Worm (Caenorhabditis elegans) whole organism, late embryonic: ENCODE results near the gene cest-8.

Experiments used
- C38D4.7 ChIP-seq: fragments of 200-800 bp; sonication (Bioruptor generic); optimal IDR thresholded peaks from 2 replicates; lab custom pipeline; 2018; ENCODE audit warnings: mild to moderate bottlenecking, missing genetic modification characterization, moderate library complexity, missing compliant biosample characterization
- F13H6.1 ChIP-seq: sonication (generic microtip); optimal IDR thresholded peaks from 2 replicates; lab custom pipeline; 2016; ENCODE audit warnings: missing genetic modification characterization, missing compliant biosample characterization
- K09A11.1 ChIP-seq: sonication (generic microtip); optimal IDR thresholded peaks from 2 replicates; lab custom pipeline; 2017; ENCODE audit warnings: antibody characterized with exemption, mild to moderate bottlenecking, missing genetic modification characterization, missing compliant biosample characterization; ENCODE audit not compliant: insufficient read depth
- ama-1 ChIP-seq: fragments of 150-350 bp; optimal IDR thresholded peaks from 2 replicates; lab custom pipeline; 2014
- ceh-14 ChIP-seq: sonication (generic microtip); optimal IDR thresholded peaks from 2 replicates; lab custom pipeline; 2016; ENCODE audit warnings: missing genotype, missing genetic modification characterization, missing compliant biosample characterization
- ceh-19 ChIP-seq: fragments of 200-800 bp; sonication (Bioruptor generic); optimal IDR thresholded peaks from 2 replicates; lab custom pipeline; 2018; ENCODE audit warnings: mild to moderate bottlenecking, missing genetic modification characterization, missing compliant biosample characterization
- ceh-22 ChIP-seq: sonication (generic microtip); optimal IDR thresholded peaks from 2 replicates; lab custom pipeline; 2017; ENCODE audit warnings: missing biosample characterization, missing genetic modification characterization
- ceh-24 ChIP-seq: sonication (generic microtip); optimal IDR thresholded peaks from 2 replicates; lab custom pipeline; 2016; ENCODE audit warnings: mild to moderate bottlenecking, missing genetic modification characterization, missing compliant biosample characterization
- ceh-30 ChIP-seq: fragments of 150-350 bp; optimal IDR thresholded peaks from 2 replicates; lab custom pipeline; 2014; ENCODE audit warnings: missing biosample characterization, missing genetic modification characterization
- ceh-31 ChIP-seq: sonication (generic microtip); optimal IDR thresholded peaks from 2 replicates; lab custom pipeline; 2016; ENCODE audit warnings: missing genetic modification characterization, missing compliant biosample characterization
- ceh-34 ChIP-seq: sonication (generic microtip); optimal IDR thresholded peaks from 2 replicates; lab custom pipeline; 2016; ENCODE audit warnings: mild to moderate bottlenecking, missing genetic modification characterization, missing compliant biosample characterization
- ceh-45 ChIP-seq: fragments of 200-800 bp; sonication (Bioruptor generic); IDR thresholded peaks from 2 replicates; pipeline ENCODE4 v1.3.6; 2022; ENCODE audit warnings: missing genetic modification reagents, missing genetic modification characterization, missing compliant biosample characterization
- ceh-48 ChIP-seq: sonication (generic microtip); optimal IDR thresholded peaks from 2 replicates; lab custom pipeline; 2016; ENCODE audit warnings: missing genetic modification characterization, inconsistent platforms, missing compliant biosample characterization
- che-1 ChIP-seq: sonication (generic microtip); optimal IDR thresholded peaks from 2 replicates; lab custom pipeline; 2016; ENCODE audit warnings: mild to moderate bottlenecking, missing genetic modification characterization, missing compliant biosample characterization
- dmd-4 ChIP-seq: sonication (generic microtip); optimal IDR thresholded peaks from 2 replicates; lab custom pipeline; 2016; ENCODE audit warnings: borderline replicate concordance, missing genetic modification characterization, missing compliant biosample characterization
- elt-2 ChIP-seq: sonication (generic microtip); optimal IDR thresholded peaks from 2 replicates; lab custom pipeline; 2016; ENCODE audit warnings: missing genetic modification reagents, missing genetic modification characterization, missing compliant biosample characterization
- ets-4 ChIP-seq: sonication (generic microtip); optimal IDR thresholded peaks from 2 replicates; lab custom pipeline; 2016; ENCODE audit warnings: missing genetic modification characterization, missing compliant biosample characterization
- fax-1 ChIP-seq: sonication (generic microtip); optimal IDR thresholded peaks from 2 replicates; lab custom pipeline; 2016; ENCODE audit warnings: missing genotype, missing genetic modification characterization, missing compliant biosample characterization
- fkh-10 ChIP-seq: fragments of 150-350 bp; optimal IDR thresholded peaks from 2 replicates; lab custom pipeline; 2014; ENCODE audit warnings: missing biosample characterization, missing genetic modification reagents, missing genetic modification characterization
- fkh-6 ChIP-seq: sonication (generic microtip); optimal IDR thresholded peaks from 2 replicates; lab custom pipeline; 2016; ENCODE audit warnings: missing genetic modification characterization, missing compliant biosample characterization
- gmeb-2 ChIP-seq: sonication (generic microtip); optimal IDR thresholded peaks from 2 replicates; lab custom pipeline; 2016; ENCODE audit warnings: missing genetic modification characterization, inconsistent platforms, missing compliant biosample characterization
- hlh-13 ChIP-seq: fragments of 200-800 bp; sonication (Bioruptor generic); optimal IDR thresholded peaks from 2 replicates; lab custom pipeline; 2018; ENCODE audit warnings: mild to moderate bottlenecking, missing genetic modification characterization, missing compliant biosample characterization
- npax-4 ChIP-seq: sonication (generic microtip); optimal IDR thresholded peaks from 2 replicates; lab custom pipeline; 2016; ENCODE audit warnings: missing genetic modification characterization, missing compliant biosample characterization
- pat-9 ChIP-seq: fragments of 200-800 bp; sonication (Bioruptor generic); optimal IDR thresholded peaks from 2 replicates; lab custom pipeline; 2018; ENCODE audit warnings: mild to moderate bottlenecking, missing genetic modification characterization, moderate library complexity, missing compliant biosample characterization
- pha-2 ChIP-seq: sonication (generic microtip); optimal IDR thresholded peaks from 2 replicates; lab custom pipeline; 2017; ENCODE audit warnings: mild to moderate bottlenecking, missing genetic modification characterization, missing compliant biosample characterization
- pha-4 ChIP-seq: fragments of 150-350 bp; optimal IDR thresholded peaks from 2 replicates; lab custom pipeline; 2018; ENCODE audit warnings: missing biosample characterization, missing genetic modification reagents, missing genetic modification characterization
- rnt-1 ChIP-seq: sonication (generic microtip); optimal IDR thresholded peaks from 2 replicates; lab custom pipeline; 2016; ENCODE audit warnings: missing genetic modification characterization, missing compliant biosample characterization
- sdc-2 ChIP-seq: sonication (generic microtip); optimal IDR thresholded peaks from 2 replicates; lab custom pipeline; 2016; ENCODE audit warnings: missing genotype, missing genetic modification characterization, missing compliant biosample characterization
- syd-9 ChIP-seq: sonication (generic microtip); optimal IDR thresholded peaks from 2 replicates; lab custom pipeline; 2016; ENCODE audit warnings: mild to moderate bottlenecking, missing genetic modification characterization, moderate library complexity, missing compliant biosample characterization
- tbx-2 ChIP-seq: sonication (generic microtip); optimal IDR thresholded peaks from 2 replicates; lab custom pipeline; 2016; ENCODE audit warnings: missing genetic modification characterization, missing compliant biosample characterization
- unc-55 ChIP-seq: sonication (generic microtip); optimal IDR thresholded peaks from 2 replicates; lab custom pipeline; 2017; ENCODE audit warnings: missing biosample characterization, missing genetic modification reagents, missing genetic modification characterization
- unc-86 ChIP-seq: sonication (generic microtip); optimal IDR thresholded peaks from 2 replicates; lab custom pipeline; 2016; ENCODE audit warnings: missing genetic modification characterization, missing compliant biosample characterization
- zip-5 ChIP-seq: sonication (generic microtip); optimal IDR thresholded peaks from 2 replicates; lab custom pipeline; 2016; ENCODE audit warnings: missing genetic modification characterization, missing compliant biosample characterization
- ztf-16 ChIP-seq: sonication (generic microtip); optimal IDR thresholded peaks from 2 replicates; lab custom pipeline; 2017; ENCODE audit warnings: missing genetic modification characterization, missing compliant biosample characterization

cest-8 gene

ce11 chrX:12207078-12207477 is 12.4 kb upstream of the cest-8 start:
- no peak for TF ChIP-seq ceh-22 (tag; lab: Kevin White, UChicago)
- no peak for TF ChIP-seq ets-4 (tag; lab: Kevin White, UChicago)
- TF ChIP-seq ceh-34 (tag; lab: Kevin White, UChicago), result no peak
- no peak for TF ChIP-seq fkh-10 (GFP tag; lab: Kevin White, UChicago)
- TF ChIP-seq hlh-13, result no peak

- no peak for TF ChIP-seq K09A11.1
- no peak for TF ChIP-seq ceh-45 (GFP tag; lab: Robert Waterston, UW)
- TF ChIP-seq ceh-14 (tag; lab: Kevin White, UChicago), result peak; percentile 42
- peak; percentile 43 for TF ChIP-seq elt-2 (tag; lab: Kevin White, UChicago)
Measured at ce11 chrX:12210145-12211032, 9.1 kb upstream of the cest-8 start.

ce11 chrX:12212801-12213200 is 6.7 kb upstream of the cest-8 start, which contains the start of gene cab-1:
TSS of gene cab-1 (minus strand) at chrX:12212901.
- TF ChIP-seq fkh-10 (GFP tag; lab: Kevin White, UChicago) (no peak), F13H6.1 (no peak)

ce11 chrX:12216943-12217342 is 2.5 kb upstream of the cest-8 start, which contains the start of gene C23H4.8:
TSS of gene C23H4.8 (plus strand) at chrX:12217243.
- TF ChIP-seq syd-9, result no peak
- no peak for TF ChIP-seq dmd-4 (tag; lab: Kevin White, UChicago)
- TF ChIP-seq unc-55 (GFP tag; lab: Kevin White, UChicago), result no peak
- TF ChIP-seq ceh-30 (tag; lab: Kevin White, UChicago), result no peak
- TF ChIP-seq fax-1 (tag; lab: Kevin White, UChicago), result no peak
- TF ChIP-seq pha-2 (tag; lab: Kevin White, UChicago), result no peak
- TF ChIP-seq unc-86, result no peak
- TF ChIP-seq ceh-48 (tag; lab: Kevin White, UChicago), result no peak
- no peak for TF ChIP-seq pha-4 (tag; lab: Kevin White, UChicago)
- TF ChIP-seq C38D4.7 (GFP tag; lab: Kevin White, UChicago), result no peak
- TF ChIP-seq F13H6.1, result no peak

ce11 chrX:12221817-12222216 is 2.4 kb downstream of the cest-8 start, which contains the start of gene cest-9.2:
TSS of gene cest-9.2 (plus strand) at chrX:12222117.
- no peak for TF ChIP-seq elt-2 (tag; lab: Kevin White, UChicago)
- TF ChIP-seq ceh-31 (tag; lab: Kevin White, UChicago), result no peak
- no peak for TF ChIP-seq rnt-1 (tag; lab: Kevin White, UChicago)
- TF ChIP-seq ama-1 (lab: Kevin White, UChicago), result no peak
- TF ChIP-seq npax-4 (tag; lab: Kevin White, UChicago), result no peak
- TF ChIP-seq ztf-16 (tag; lab: Kevin White, UChicago), result no peak
- TF ChIP-seq ceh-19 (GFP tag; lab: Kevin White, UChicago), result no peak
- no peak for TF ChIP-seq tbx-2 (tag; lab: Kevin White, UChicago)
- TF ChIP-seq fkh-6 (tag; lab: Kevin White, UChicago), result no peak
- TF ChIP-seq hlh-13, result no peak
- TF ChIP-seq che-1, result no peak
- TF ChIP-seq ceh-24 (tag; lab: Kevin White, UChicago), result no peak
- no peak for TF ChIP-seq sdc-2 (tag; lab: Kevin White, UChicago)
- TF ChIP-seq, all 69 proteins: peak for 0

- TF ChIP-seq ceh-34 (tag; lab: Kevin White, UChicago) (no peak), tbx-2 (tag; lab: Kevin White, UChicago) (no peak), ceh-14 (tag; lab: Kevin White, UChicago) (no peak), gmeb-2 (tag; lab: Kevin White, UChicago) (no peak), zip-5 (tag; lab: Kevin White, UChicago) (no peak), pat-9 (tag; lab: Kevin White, UChicago) (no peak)
Measured at ce11 chrX:12222723-12223122, 3.3 kb downstream of the cest-8 start.
